Worm (Caenorhabditis elegans): ENCODE measurements around the gene arf-5.

ce11 chrIV:8030099-8030498 is 47.8 kb downstream of the arf-5 start:
- TF ChIP-seq fkh-10 (GFP tag; optimal IDR thresholded peaks at IDR 0.05) (no peak), nhr-76 (tag; optimal IDR thresholded peaks at IDR 0.05) (no peak), unc-39 (tag; optimal IDR thresholded peaks at IDR 0.05) (no peak), nhr-237 (tag; optimal IDR thresholded peaks at IDR 0.05) (no peak), egl-27 (tag; optimal IDR thresholded peaks at IDR 0.05) (no peak)
